Fruit fly (Drosophila melanogaster) whole organism, embryonic: ENCODE results near the gene CG31908.

Experiments
- BtbVII ChIP-seq: fragments of 200-800 bp; sonication (Bioruptor generic); optimal IDR thresholded peaks from 3 replicates; lab custom pipeline; 2017; ENCODE audit warnings: missing biosample characterization, mild to moderate bottlenecking, missing genetic modification characterization
- CG10147 ChIP-seq: fragments of 200-800 bp; sonication (Bioruptor generic); optimal IDR thresholded peaks from 2 replicates; lab custom pipeline; 2019; ENCODE audit warnings: missing biosample characterization, mild to moderate bottlenecking, missing genetic modification characterization, moderate library complexity
- CG1024 ChIP-seq: fragments of 200-800 bp; sonication (Bioruptor generic); IDR thresholded peaks from 2 replicates; pipeline ENCODE4 v1.3.6; 2022; ENCODE audit warnings: missing biosample characterization, missing genetic modification characterization
- CG10462 ChIP-seq: fragments of 200-800 bp; sonication (Bioruptor generic); optimal IDR thresholded peaks from 2 replicates; lab custom pipeline; 2016; ENCODE audit warnings: missing biosample characterization, missing genetic modification characterization
- CG11695 ChIP-seq: fragments of 200-800 bp; sonication (Bioruptor generic); IDR thresholded peaks from 3 replicates; pipeline ENCODE4 v1.3.6; 2022; ENCODE audit warnings: missing biosample characterization, missing genetic modification characterization
- CG12769 ChIP-seq: fragments of 200-800 bp; sonication (Bioruptor generic); optimal IDR thresholded peaks from 2 replicates; lab custom pipeline; 2019; ENCODE audit warnings: missing biosample characterization, mild to moderate bottlenecking, missing genetic modification characterization, moderate library complexity
- CG15011 ChIP-seq: fragments of 200-800 bp; sonication (Bioruptor generic); optimal IDR thresholded peaks from 3 replicates; lab custom pipeline; 2018; ENCODE audit warnings: missing biosample characterization, mild to moderate bottlenecking, missing genetic modification characterization
- CG15073 ChIP-seq: fragments of 200-800 bp; sonication (Bioruptor generic); optimal IDR thresholded peaks from 2 replicates; lab custom pipeline; 2016; ENCODE audit warnings: missing biosample characterization, missing genetic modification characterization
- CG17359 ChIP-seq: fragments of 200-800 bp; sonication (Bioruptor generic); optimal IDR thresholded peaks from 3 replicates; lab custom pipeline; 2018; ENCODE audit warnings: missing biosample characterization, mild to moderate bottlenecking, missing genetic modification characterization, moderate library complexity
- CG17912 ChIP-seq: fragments of 200-800 bp; sonication (Bioruptor generic); optimal IDR thresholded peaks from 2 replicates; lab custom pipeline; 2018; ENCODE audit warnings: missing biosample characterization, mild to moderate bottlenecking, missing genetic modification characterization
- CG2875 ChIP-seq: fragments of 200-800 bp; sonication (Bioruptor generic); optimal IDR thresholded peaks from 2 replicates; lab custom pipeline; 2017; ENCODE audit warnings: missing biosample characterization, mild to moderate bottlenecking, missing genetic modification characterization, missing genetic modification reagents
- CG5180 ChIP-seq: fragments of 200-800 bp; sonication (Bioruptor generic); optimal IDR thresholded peaks from 3 replicates; lab custom pipeline; 2017; ENCODE audit warnings: missing biosample characterization, missing genetic modification characterization, mild to moderate bottlenecking, moderate library complexity, missing genetic modification reagents
- CG6813 ChIP-seq: fragments of 200-800 bp; sonication (Bioruptor generic); optimal IDR thresholded peaks from 2 replicates; lab custom pipeline; 2017; ENCODE audit warnings: missing biosample characterization, missing genetic modification characterization, mild to moderate bottlenecking, moderate library complexity, missing genetic modification reagents
- CG7357 ChIP-seq: fragments of 200-800 bp; sonication (Bioruptor generic); IDR thresholded peaks from 3 replicates; pipeline ENCODE4 v1.3.6; 2022; ENCODE audit warnings: missing biosample characterization, missing genetic modification characterization
- CG7963 ChIP-seq: fragments of 200-800 bp; sonication (Bioruptor generic); IDR thresholded peaks from 3 replicates; pipeline ENCODE4 v1.3.6; 2022; ENCODE audit warnings: missing biosample characterization, missing genetic modification characterization; ENCODE audit not compliant: partially characterized antibody
- CG7987 ChIP-seq: fragments of 200-800 bp; sonication (Bioruptor generic); optimal IDR thresholded peaks from 2 replicates; lab custom pipeline; 2018; ENCODE audit warnings: missing biosample characterization, mild to moderate bottlenecking, missing genetic modification characterization, moderate library complexity
- CG8388 ChIP-seq: fragments of 200-800 bp; sonication (Bioruptor generic); optimal IDR thresholded peaks from 2 replicates; lab custom pipeline; 2019; ENCODE audit warnings: missing biosample characterization, mild to moderate bottlenecking, missing genetic modification characterization, moderate library complexity
- CG8924 ChIP-seq: fragments of 200-800 bp; optimal IDR thresholded peaks from 3 replicates; lab custom pipeline; 2019; ENCODE audit warnings: missing biosample characterization, mild to moderate bottlenecking, missing genetic modification characterization, moderate library complexity
- Camta ChIP-seq: fragments of 200-800 bp; sonication (Bioruptor generic); optimal IDR thresholded peaks from 2 replicates; lab custom pipeline; 2016; ENCODE audit warnings: missing biosample characterization, missing genetic modification characterization
- D ChIP-seq, 2 experiments: fragments of 200-800 bp in 1 of 2; fragments of >200 bp in 1 of 2; sonication (Bioruptor generic) in 1 of 2; optimal IDR thresholded peaks; 2 replicates in 1 of 2; 3 replicates in 1 of 2; lab custom pipeline; 2017; ENCODE audit warnings: mild to moderate bottlenecking in 1 of 2, missing biosample characterization in 1 of 2, missing genetic modification characterization in 1 of 2, missing genetic modification reagents in 1 of 2
- Dfd ChIP-seq, 2 experiments: fragments of >200 bp; optimal IDR thresholded peaks; 2 replicates each; lab custom pipeline; 2017; ENCODE audit warnings: missing biosample characterization in 2 of 2, missing genetic modification characterization in 2 of 2
- Dp ChIP-seq: fragments of 200-800 bp; sonication (Bioruptor generic); optimal IDR thresholded peaks from 2 replicates; lab custom pipeline; 2018; ENCODE audit warnings: missing biosample characterization, mild to moderate bottlenecking, missing genetic modification characterization, moderate library complexity
- Drgx ChIP-seq: fragments of 200-800 bp; sonication (Bioruptor generic); IDR thresholded peaks from 2 replicates; pipeline ENCODE4 v1.3.6; 2022; ENCODE audit warnings: missing biosample characterization, missing genetic modification characterization
- Elba2 ChIP-seq: fragments of 200-800 bp; sonication (Bioruptor generic); optimal IDR thresholded peaks from 3 replicates; lab custom pipeline; 2016; ENCODE audit warnings: missing biosample characterization, missing genetic modification characterization
- Ets65A ChIP-seq: fragments of 200-800 bp; sonication (Bioruptor generic); peaks from one replicate; lab custom pipeline; 2016; ENCODE audit warnings: missing biosample characterization, missing genetic modification characterization
- Hr78 ChIP-seq, 2 experiments: fragments of 200-800 bp in 1 of 2; fragments of >200 bp in 1 of 2; sonication (Bioruptor generic) in 1 of 2; optimal IDR thresholded peaks; 2 replicates each; lab custom pipeline; 2017 to 2019; ENCODE audit warnings: missing biosample characterization in 2 of 2, missing genetic modification characterization in 2 of 2, mild to moderate bottlenecking in 1 of 2, moderate library complexity in 1 of 2
- Lhr ChIP-seq: fragments of 200-800 bp; sonication (Bioruptor generic); optimal IDR thresholded peaks from 3 replicates; lab custom pipeline; 2017; ENCODE audit warnings: mild to moderate bottlenecking, missing biosample characterization, missing genetic modification reagents, missing genetic modification characterization
- Med ChIP-seq: fragments of 200-800 bp; sonication (Bioruptor generic); peaks from one replicate; lab custom pipeline; 2016; ENCODE audit warnings: missing biosample characterization, missing genetic modification characterization, mild to moderate bottlenecking, inconsistent platforms, moderate library complexity
- Rfx ChIP-seq: fragments of 200-800 bp; sonication (Bioruptor generic); IDR thresholded peaks from 2 replicates; pipeline ENCODE4 v1.3.6; 2022; ENCODE audit warnings: missing biosample characterization, missing genetic modification characterization
- corto ChIP-seq: fragments of 200-800 bp; sonication (Bioruptor generic); optimal IDR thresholded peaks from 2 replicates; lab custom pipeline; 2016; ENCODE audit warnings: missing biosample characterization, mild to moderate bottlenecking, missing genetic modification characterization, moderate library complexity
- crol ChIP-seq: fragments of 200-800 bp; sonication (Bioruptor generic); IDR thresholded peaks from 2 replicates; pipeline ENCODE4 v1.3.6; 2022; ENCODE audit warnings: missing biosample characterization, missing genetic modification characterization
- dmrt11E ChIP-seq: fragments of 200-800 bp; sonication (Bioruptor generic); optimal IDR thresholded peaks from 3 replicates; lab custom pipeline; 2018; ENCODE audit warnings: missing biosample characterization, mild to moderate bottlenecking, missing genetic modification characterization, moderate library complexity
- fd102C ChIP-seq: fragments of 200-800 bp; sonication (Bioruptor generic); optimal IDR thresholded peaks from 2 replicates; lab custom pipeline; 2018; ENCODE audit warnings: missing biosample characterization, mild to moderate bottlenecking, missing genetic modification characterization, moderate library complexity
- gt ChIP-seq: fragments of 200-800 bp; sonication (Bioruptor generic); IDR thresholded peaks from 2 replicates; pipeline ENCODE4 v1.3.6; 2022; ENCODE audit warnings: missing biosample characterization, missing genetic modification characterization
- h ChIP-seq: fragments of >200 bp; optimal IDR thresholded peaks from 2 replicates; lab custom pipeline; 2017
- ham ChIP-seq: fragments of 200-800 bp; sonication (Bioruptor generic); IDR thresholded peaks from 2 replicates; pipeline ENCODE4 v1.3.6; 2022; ENCODE audit warnings: missing biosample characterization, missing genetic modification characterization
- inv ChIP-seq: fragments of 200-800 bp; sonication (Bioruptor generic); IDR thresholded peaks from 2 replicates; pipeline ENCODE4 v1.3.6; 2022; ENCODE audit warnings: missing biosample characterization, missing genetic modification characterization; ENCODE audit not compliant: partially characterized antibody
- kay ChIP-seq: fragments of 200-800 bp; sonication (Bioruptor generic); optimal IDR thresholded peaks from 2 replicates; lab custom pipeline; 2016; ENCODE audit warnings: missing biosample characterization, missing genetic modification characterization
- kni ChIP-seq: fragments of 200-800 bp; sonication (Bioruptor generic); optimal IDR thresholded peaks from 3 replicates; lab custom pipeline; 2017; ENCODE audit warnings: mild to moderate bottlenecking, missing biosample characterization, missing genetic modification reagents, missing genetic modification characterization
- lmd ChIP-seq: fragments of 200-800 bp; sonication (Bioruptor generic); IDR thresholded peaks from 2 replicates; pipeline ENCODE4 v1.3.6; 2022; ENCODE audit warnings: missing biosample characterization, missing genetic modification characterization
- lov ChIP-seq, 2 experiments: fragments of 200-800 bp in 1 of 2; fragments of >200 bp in 1 of 2; sonication (Bioruptor generic) in 1 of 2; IDR thresholded peaks in 1 of 2; optimal IDR thresholded peaks in 1 of 2; 2 replicates in 1 of 2; 3 replicates in 1 of 2; pipeline versions ENCODE4 v1.3.6 to Lab custom; 2017 to 2022; ENCODE audit warnings: missing biosample characterization in 1 of 2, missing genetic modification characterization in 1 of 2
- nau ChIP-seq: fragments of 200-800 bp; sonication (Bioruptor generic); optimal IDR thresholded peaks from 3 replicates; lab custom pipeline; 2017; ENCODE audit warnings: missing biosample characterization, mild to moderate bottlenecking, missing genetic modification characterization, missing genetic modification reagents
- onecut ChIP-seq: fragments of 200-800 bp; sonication (Bioruptor generic); IDR thresholded peaks from 2 replicates; pipeline ENCODE4 v1.3.6; 2022; ENCODE audit warnings: missing biosample characterization, missing genetic modification characterization
- pita ChIP-seq: fragments of 200-800 bp; sonication (Bioruptor generic); optimal IDR thresholded peaks from 2 replicates; lab custom pipeline; 2017; ENCODE audit warnings: missing biosample characterization, mild to moderate bottlenecking, missing genetic modification characterization
- pros ChIP-seq: fragments of 200-800 bp; sonication (Bioruptor generic); optimal IDR thresholded peaks from 3 replicates; lab custom pipeline; 2019; ENCODE audit warnings: missing biosample characterization, mild to moderate bottlenecking, missing genetic modification characterization, moderate library complexity
- zf30C ChIP-seq: fragments of 200-800 bp; sonication (Bioruptor generic); optimal IDR thresholded peaks from 3 replicates; lab custom pipeline; 2018; ENCODE audit warnings: missing biosample characterization, mild to moderate bottlenecking, missing genetic modification characterization

The CG31908 gene

dm6 chr2L:7025247-7025646 lies 1.9 kb downstream of the CG31908 start:
- TF ChIP-seq Camta (GFP tag; lab: Kevin White, UChicago), result no peak
- TF ChIP-seq Dfd (GFP tag; optimal IDR thresholded peaks at IDR 0.05; lab: Kevin White, UChicago), result peak in 1 of 2 experiments; percentile 82
- 0 out of 3 replicates have a peak, but pooled peaks have one; percentile 16 for TF ChIP-seq CG7963 (GFP tag; lab: Robert Waterston, UW)
- no peak for TF ChIP-seq lov (optimal IDR thresholded peaks at IDR 0.05; lab: Kevin White, UChicago)
- TF ChIP-seq lov (GFP tag; IDR thresholded peaks at IDR 0.05; lab: Robert Waterston, UW), result no peak
- TF ChIP-seq CG2875, result no peak
- peak; percentile 19 for TF ChIP-seq Ets65A (GFP tag; lab: Kevin White, UChicago)
- no peak for TF ChIP-seq kay (GFP tag; lab: Kevin White, UChicago)
- peak; percentile 74 for TF ChIP-seq Med (GFP tag; lab: Kevin White, UChicago)
- TF ChIP-seq Drgx (GFP tag; lab: Robert Waterston, UW), result no peak
- no peak for TF ChIP-seq CG6813
- TF ChIP-seq Lhr, result no peak

- TF ChIP-seq Hr78 (GFP tag; optimal IDR thresholded peaks at IDR 0.05; lab: Kevin White, UChicago), result peak in 1 of 2 experiments; percentile 59
- TF ChIP-seq pros (GFP tag; lab: Kevin White, UChicago), result no peak
- TF ChIP-seq CG8924 (tag; lab: Kevin White, UChicago), result peak; percentile 80
- no peak for TF ChIP-seq Dp (GFP tag; lab: Kevin White, UChicago)
- TF ChIP-seq CG10147, result peak; percentile 8
- no peak for TF ChIP-seq CG17912 (GFP tag; lab: Kevin White, UChicago)
- no peak for TF ChIP-seq pita
- peak; percentile 62 for TF ChIP-seq CG8388 (GFP tag; lab: Kevin White, UChicago)
- no peak; the same call in none of the 2 replicates for TF ChIP-seq lmd (GFP tag; lab: Robert Waterston, UW)
- no peak; the same call in 1 of the 2 replicates for TF ChIP-seq ham
- TF ChIP-seq Elba2 (GFP tag; lab: Kevin White, UChicago), result no peak
- no peak for TF ChIP-seq gt
- TF ChIP-seq CG7963 (GFP tag; lab: Robert Waterston, UW), result no peak
- TF ChIP-seq inv (GFP tag; lab: Robert Waterston, UW), result no peak
- peak; percentile 2 for TF ChIP-seq CG15073 (GFP tag; lab: Kevin White, UChicago)
- peak; percentile 50 for TF ChIP-seq CG10462 (GFP tag; lab: Kevin White, UChicago)
- no peak for TF ChIP-seq fd102C (GFP tag; lab: Kevin White, UChicago)
- no peak for TF ChIP-seq CG7357 (GFP tag; lab: Robert Waterston, UW)
- TF ChIP-seq Rfx (GFP tag; lab: Robert Waterston, UW), result peak; percentile 84
- 0 out of 3 replicates have a peak, but pooled peaks have one; percentile 39 for TF ChIP-seq CG11695
- TF ChIP-seq h, result no peak
- TF ChIP-seq BtbVII (GFP tag; lab: Kevin White, UChicago), result peak; percentile 14
- peak; percentile 24 for TF ChIP-seq dmrt11E (tag; lab: Kevin White, UChicago)
- TF ChIP-seq CG15011 (GFP tag; lab: Kevin White, UChicago), result no peak
- TF ChIP-seq CG7987 (GFP tag; lab: Kevin White, UChicago), result no peak
- TF ChIP-seq crol (GFP tag; lab: Robert Waterston, UW), result no peak
- peak; percentile 86 for TF ChIP-seq CG12769 (tag; lab: Kevin White, UChicago)
- no peak for TF ChIP-seq D (optimal IDR thresholded peaks at IDR 0.05; lab: Kevin White, UChicago)
- peak; percentile 23 for TF ChIP-seq D (GFP tag; optimal IDR thresholded peaks at IDR 0.05; lab: Kevin White, UChicago)
- peak; percentile 67 for TF ChIP-seq CG2875
- TF ChIP-seq CG17359, result peak; percentile 16
- TF ChIP-seq zf30C, result peak; percentile 84
- no peak; the same call in 1 of the 2 replicates for TF ChIP-seq onecut (GFP tag; lab: Robert Waterston, UW)
- TF ChIP-seq corto (GFP tag; lab: Kevin White, UChicago), result peak; percentile 70
- TF ChIP-seq CG1024 (GFP tag; lab: Robert Waterston, UW), result peak; percentile 70
- no peak for TF ChIP-seq kni (GFP tag; lab: Kevin White, UChicago)
- TF ChIP-seq CG5180 (GFP tag; lab: Kevin White, UChicago), result no peak
- TF ChIP-seq nau, result no peak
Observed at dm6 chr2L:7023614-7024259, 3.5 kb downstream of the CG31908 start, which contains the start of gene Gart. TSS of gene Gart (minus strand) at chr2L:7023898.
